Worm (Caenorhabditis elegans) whole organism, young adult: ENCODE data around the gene mif-2.
A peak's percentile ranks its signal among the peaks of the same experiment; 100 is the strongest.

Experiments
- C06A6.2 ChIP-seq: fragments of 200-800 bp; sonication (Bioruptor generic); conservative IDR thresholded peaks from 2 replicates; pipeline ENCODE4 v1.3.6; 2022; ENCODE audit warnings: missing genetic modification characterization, missing compliant biosample characterization
- F33H1.4 ChIP-seq: fragments of 200-800 bp; sonication (Bioruptor generic); IDR thresholded peaks from 2 replicates; pipeline ENCODE4 v1.3.6; 2022; ENCODE audit warnings: missing genetic modification reagents, missing genetic modification characterization, missing compliant biosample characterization
- F49E8.2 ChIP-seq: sonication (generic microtip); optimal IDR thresholded peaks from 3 replicates; lab custom pipeline; 2017; ENCODE audit warnings: missing genetic modification characterization, mild to moderate bottlenecking, missing compliant biosample characterization, antibody characterized with exemption, moderate library complexity; ENCODE audit not compliant: insufficient read depth
- F52B5.7 ChIP-seq: sonication (generic microtip); optimal IDR thresholded peaks from 2 replicates; lab custom pipeline; 2016; ENCODE audit warnings: mild to moderate bottlenecking, missing genetic modification characterization, missing compliant biosample characterization
- F55B11.4 ChIP-seq: sonication (generic microtip); optimal IDR thresholded peaks from 2 replicates; lab custom pipeline; 2016; ENCODE audit warnings: missing compliant biosample characterization, missing genetic modification characterization, borderline replicate concordance; ENCODE audit not compliant: insufficient read depth
- K11D2.4 ChIP-seq: fragments of 200-800 bp; sonication (Bioruptor generic); IDR thresholded peaks from 2 replicates; pipeline ENCODE4 v1.3.6; 2022; ENCODE audit warnings: missing genetic modification reagents, missing genetic modification characterization, missing compliant biosample characterization
- K12H6.12 ChIP-seq: fragments of 200-800 bp; sonication (Bioruptor generic); optimal IDR thresholded peaks from 2 replicates; lab custom pipeline; 2018; ENCODE audit warnings: mild to moderate bottlenecking, missing genetic modification characterization, missing compliant biosample characterization
- T26A5.8 ChIP-seq: sonication (generic microtip); optimal IDR thresholded peaks from 2 replicates; lab custom pipeline; 2016; ENCODE audit warnings: missing genetic modification characterization, missing compliant biosample characterization
- Y79H2A.3 ChIP-seq: fragments of 200-800 bp; sonication (Bioruptor generic); conservative IDR thresholded peaks from 2 replicates; pipeline ENCODE4 v1.3.6; 2022; ENCODE audit warnings: missing genetic modification reagents, missing genetic modification characterization, missing compliant biosample characterization
- Y95B8A.8 ChIP-seq: fragments of 200-800 bp; sonication (Bioruptor generic); IDR thresholded peaks from 2 replicates; pipeline ENCODE4 v1.3.6; 2022; ENCODE audit warnings: missing genetic modification reagents, missing genetic modification characterization, missing compliant biosample characterization
- akir-1 ChIP-seq: fragments of 200-800 bp; sonication (Bioruptor generic); optimal IDR thresholded peaks from 2 replicates; lab custom pipeline; 2018; ENCODE audit warnings: mild to moderate bottlenecking, missing genetic modification characterization, moderate library complexity, missing compliant biosample characterization
- aptf-3 ChIP-seq: fragments of 200-800 bp; sonication (Bioruptor generic); IDR thresholded peaks from 2 replicates; pipeline ENCODE4 v1.3.6; 2022; ENCODE audit warnings: missing genetic modification characterization, missing compliant biosample characterization
- atf-7 ChIP-seq: sonication (generic microtip); optimal IDR thresholded peaks from 2 replicates; lab custom pipeline; 2017; ENCODE audit warnings: mild to moderate bottlenecking, missing genetic modification characterization, missing compliant biosample characterization
- attf-3 ChIP-seq: fragments of 200-800 bp; sonication (Bioruptor generic); conservative IDR thresholded peaks from 2 replicates; pipeline ENCODE4 v1.3.6; 2022; ENCODE audit warnings: missing genetic modification reagents, missing genetic modification characterization, missing compliant biosample characterization
- attf-5 ChIP-seq: fragments of 200-800 bp; sonication (Bioruptor generic); optimal IDR thresholded peaks from 2 replicates; lab custom pipeline; 2018; ENCODE audit warnings: mild to moderate bottlenecking, missing genetic modification characterization, missing compliant biosample characterization
- cebp-1 ChIP-seq, 2 experiments: fragments of 200-800 bp in 1 of 2; sonication (Bioruptor generic) in 1 of 2; sonication (generic microtip) in 1 of 2; IDR thresholded peaks in 1 of 2; optimal IDR thresholded peaks in 1 of 2; 2 replicates each; pipeline versions ENCODE4 v1.3.6 to Lab custom; 2017 to 2022; ENCODE audit warnings: missing compliant biosample characterization in 2 of 2, missing genetic modification characterization in 2 of 2, mild to moderate bottlenecking in 1 of 2, missing genetic modification reagents in 1 of 2, moderate library complexity in 1 of 2
- ceh-27 ChIP-seq: fragments of 200-800 bp; sonication (Bioruptor generic); optimal IDR thresholded peaks from 2 replicates; lab custom pipeline; 2018; ENCODE audit warnings: mild to moderate bottlenecking, missing genetic modification characterization, moderate library complexity, missing compliant biosample characterization
- ceh-91 ChIP-seq: fragments of 200-800 bp; sonication (Bioruptor generic); IDR thresholded peaks from 2 replicates; pipeline ENCODE4 v1.3.6; 2022; ENCODE audit warnings: missing genetic modification reagents, missing genetic modification characterization, missing compliant biosample characterization
- chd-7 ChIP-seq: sonication (generic microtip); optimal IDR thresholded peaks from 2 replicates; lab custom pipeline; 2016; ENCODE audit warnings: mild to moderate bottlenecking, missing genetic modification characterization, moderate library complexity, missing compliant biosample characterization
- dox-1 ChIP-seq: fragments of 200-800 bp; sonication (Bioruptor generic); IDR thresholded peaks from 2 replicates; pipeline ENCODE4 v1.3.6; 2022; ENCODE audit warnings: missing genetic modification reagents, missing genetic modification characterization, missing compliant biosample characterization
- egl-44 ChIP-seq: fragments of 200-800 bp; sonication (Bioruptor generic); IDR thresholded peaks from 2 replicates; pipeline ENCODE4 v1.3.6; 2022; ENCODE audit warnings: missing genetic modification reagents, missing genetic modification characterization, missing compliant biosample characterization
- egrh-3 ChIP-seq: fragments of 200-800 bp; sonication (Bioruptor generic); IDR thresholded peaks from 2 replicates; pipeline ENCODE4 v1.3.6; 2022; ENCODE audit warnings: missing genetic modification reagents, missing genetic modification characterization, missing compliant biosample characterization
- gei-17 ChIP-seq: fragments of 200-800 bp; sonication (Bioruptor generic); optimal IDR thresholded peaks from 2 replicates; lab custom pipeline; 2018; ENCODE audit warnings: mild to moderate bottlenecking, missing genetic modification characterization, missing compliant biosample characterization
- hmg-1.2 ChIP-seq: fragments of 200-800 bp; sonication (Bioruptor generic); IDR thresholded peaks from 2 replicates; pipeline ENCODE4 v1.3.6; 2022; ENCODE audit warnings: missing genetic modification reagents, missing genetic modification characterization, missing compliant biosample characterization
- let-607 ChIP-seq, 2 experiments: fragments of 200-800 bp in 1 of 2; sonication (Bioruptor generic) in 1 of 2; sonication (generic microtip) in 1 of 2; optimal IDR thresholded peaks; 2 replicates each; lab custom pipeline; 2016 to 2018; ENCODE audit warnings: mild to moderate bottlenecking in 2 of 2, missing compliant biosample characterization in 2 of 2, missing genetic modification characterization in 2 of 2, moderate library complexity in 2 of 2, missing genotype in 1 of 2
- lin-26 ChIP-seq: fragments of 200-800 bp; sonication (Bioruptor generic); IDR thresholded peaks from 2 replicates; pipeline ENCODE4 v1.3.6; 2022; ENCODE audit warnings: missing genetic modification reagents, missing genetic modification characterization, missing compliant biosample characterization
- madf-3 ChIP-seq: fragments of 200-800 bp; sonication (Bioruptor generic); IDR thresholded peaks from 2 replicates; pipeline ENCODE4 v1.3.6; 2022; ENCODE audit warnings: missing genetic modification reagents, missing genetic modification characterization, missing compliant biosample characterization
- madf-6 ChIP-seq: fragments of 200-800 bp; sonication (Bioruptor generic); IDR thresholded peaks from 2 replicates; pipeline ENCODE4 v1.3.6; 2022; ENCODE audit warnings: missing genetic modification reagents, missing genetic modification characterization, missing compliant biosample characterization
- mcd-1 ChIP-seq: fragments of 200-800 bp; sonication (Bioruptor generic); IDR thresholded peaks from 2 replicates; pipeline ENCODE4 v1.3.6; 2022; ENCODE audit warnings: missing genetic modification reagents, missing genetic modification characterization, missing compliant biosample characterization
- mes-4 ChIP-seq: sonication (generic microtip); optimal IDR thresholded peaks from 2 replicates; lab custom pipeline; 2016; ENCODE audit warnings: missing genotype, missing genetic modification characterization, missing compliant biosample characterization
- mxl-1 ChIP-seq: sonication (generic microtip); optimal IDR thresholded peaks from 2 replicates; lab custom pipeline; 2016; ENCODE audit warnings: missing genetic modification characterization, missing compliant biosample characterization
- nfya-1 ChIP-seq: sonication (generic microtip); optimal IDR thresholded peaks from 2 replicates; lab custom pipeline; 2017; ENCODE audit warnings: antibody characterized with exemption, missing compliant biosample characterization, missing genetic modification characterization, borderline replicate concordance; ENCODE audit not compliant: insufficient read depth
- nfyb-1 ChIP-seq: fragments of 200-800 bp; sonication (Bioruptor generic); IDR thresholded peaks from 2 replicates; pipeline ENCODE4 v1.3.6; 2022; ENCODE audit warnings: missing genetic modification reagents, missing genetic modification characterization, missing compliant biosample characterization
- nhr-27 ChIP-seq: fragments of 200-800 bp; sonication (Bioruptor generic); optimal IDR thresholded peaks from 2 replicates; lab custom pipeline; 2018; ENCODE audit warnings: mild to moderate bottlenecking, missing genetic modification characterization, moderate library complexity, missing compliant biosample characterization
- nhr-90 ChIP-seq: sonication (generic microtip); optimal IDR thresholded peaks from 2 replicates; lab custom pipeline; 2016; ENCODE audit warnings: missing genotype, mild to moderate bottlenecking, missing genetic modification characterization, missing compliant biosample characterization
- pbrm-1 ChIP-seq: fragments of 200-800 bp; sonication (Bioruptor generic); IDR thresholded peaks from 2 replicates; pipeline ENCODE4 v1.3.6; 2022; ENCODE audit warnings: missing genetic modification reagents, missing genetic modification characterization, missing compliant biosample characterization
- rcor-1 ChIP-seq: fragments of 200-800 bp; sonication (Bioruptor generic); IDR thresholded peaks from 2 replicates; pipeline ENCODE4 v1.3.6; 2022; ENCODE audit warnings: missing genetic modification reagents, missing genetic modification characterization, missing compliant biosample characterization
- snpc-1.3 ChIP-seq: sonication (generic microtip); optimal IDR thresholded peaks from 2 replicates; lab custom pipeline; 2017; ENCODE audit warnings: missing genetic modification characterization, mild to moderate bottlenecking, missing compliant biosample characterization, antibody characterized with exemption, moderate library complexity, missing genotype, missing genetic modification reagents; ENCODE audit not compliant: insufficient read depth
- snpc-4 ChIP-seq, 5 experiments: fragments of 150-350 bp in 1 of 5; sonication (generic microtip) in 4 of 5; optimal IDR thresholded peaks; 2 replicates each; lab custom pipeline; 2014 to 2018; ENCODE audit warnings: missing genetic modification characterization in 5 of 5, missing biosample characterization in 3 of 5, antibody characterized with exemption in 2 of 5, mild to moderate bottlenecking in 2 of 5, missing compliant biosample characterization in 2 of 5, missing genotype in 2 of 5, moderate library complexity in 2 of 5, missing genetic modification reagents in 1 of 5
- sptf-2 ChIP-seq: fragments of 200-800 bp; sonication (Bioruptor generic); optimal IDR thresholded peaks from 2 replicates; lab custom pipeline; 2018; ENCODE audit warnings: mild to moderate bottlenecking, missing genetic modification characterization, missing compliant biosample characterization
- tbp1 ChIP-seq: fragments of 200-800 bp; sonication (Bioruptor generic); optimal IDR thresholded peaks from 2 replicates; lab custom pipeline; 2018; ENCODE audit warnings: mild to moderate bottlenecking, missing genetic modification characterization, missing compliant biosample characterization
- unc-62 ChIP-seq: fragments of 150-350 bp; optimal IDR thresholded peaks from 2 replicates; lab custom pipeline; 2014; ENCODE audit warnings: missing biosample characterization, missing genetic modification reagents, missing genetic modification characterization
- zim-3 ChIP-seq: sonication (generic microtip); optimal IDR thresholded peaks from 2 replicates; lab custom pipeline; 2017; ENCODE audit warnings: mild to moderate bottlenecking, missing genetic modification characterization, moderate library complexity, missing compliant biosample characterization
- ztf-3 ChIP-seq: fragments of 200-800 bp; sonication (Bioruptor generic); optimal IDR thresholded peaks from 2 replicates; lab custom pipeline; 2018; ENCODE audit warnings: mild to moderate bottlenecking, missing genetic modification characterization, missing compliant biosample characterization

The mif-2 gene

DNA sequence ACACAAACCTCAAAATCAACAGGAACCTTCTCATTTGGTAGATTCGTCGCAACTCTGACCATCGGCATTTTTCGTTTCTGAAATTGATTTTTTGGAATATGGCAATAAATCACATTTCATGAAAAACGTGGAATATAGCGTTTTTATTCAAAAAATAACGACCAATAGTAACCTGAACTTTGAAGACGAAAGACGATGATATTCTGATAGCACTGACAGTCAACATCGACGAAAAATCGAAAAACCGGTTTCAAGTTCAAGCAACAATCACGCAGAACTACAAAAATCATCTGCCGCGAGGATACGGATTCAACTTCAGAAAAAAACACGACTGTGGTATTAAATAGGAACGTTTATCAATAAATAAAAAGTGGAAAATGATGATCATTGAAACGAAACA, at the start of gene mif-2 (continued):
- TF ChIP-seq snpc-1.3 (tag; lab: Kevin White, UChicago) = peak; percentile 5
- TF ChIP-seq lin-26 = no peak
- TF ChIP-seq ztf-3 (GFP tag; lab: Kevin White, UChicago) = no peak
- TF ChIP-seq tbp1 = no peak
- TF ChIP-seq nfyb-1 (GFP tag; lab: Robert Waterston, UW) = no peak

DNA sequence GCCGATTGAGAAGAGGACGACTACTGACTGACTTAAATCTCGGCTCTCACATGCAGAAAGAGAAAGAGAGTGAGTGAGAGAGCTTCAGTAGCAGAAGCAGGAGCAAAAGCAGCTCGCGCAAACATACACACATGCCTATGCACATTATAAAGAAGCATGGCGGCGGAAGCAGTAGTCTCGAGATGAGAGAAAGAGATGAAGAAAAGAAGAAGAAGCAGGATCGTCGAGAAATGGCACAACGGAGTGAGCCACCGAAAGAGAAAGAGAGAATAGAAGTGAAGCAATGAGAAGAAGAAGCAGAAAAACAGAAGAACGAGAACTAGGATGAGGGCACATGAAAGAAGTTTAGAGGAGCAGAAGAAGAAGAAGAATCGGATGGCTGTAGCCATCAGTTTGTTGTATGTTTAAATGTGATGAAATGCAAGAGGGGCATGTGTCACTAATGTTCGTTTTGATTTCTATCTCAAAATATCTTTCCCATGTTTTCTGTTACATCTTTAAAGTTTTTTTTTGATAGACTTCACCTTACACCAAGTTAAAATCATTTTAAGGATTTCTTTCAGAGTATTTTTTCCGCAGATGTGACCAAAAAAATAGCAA, 48.7 kb upstream of the mif-2 start:
- TF ChIP-seq egl-44 (GFP tag; lab: Robert Waterston, UW) (no peak), rcor-1 (GFP tag; lab: Robert Waterston, UW) (0 out of 2 replicates have a peak, but pooled peaks have one; percentile 7), madf-6 (GFP tag; lab: Robert Waterston, UW) (no peak), hmg-1.2 (peak; percentile 26; the same call in 1 of the 2 replicates), nhr-27 (tag; lab: Kevin White, UChicago) (no peak), lin-26 (no peak), Y95B8A.8 (GFP tag; lab: Robert Waterston, UW) (no peak), Y79H2A.3 (GFP tag; lab: Robert Waterston, UW) (no peak), attf-5 (GFP tag; lab: Kevin White, UChicago) (peak; percentile 30), T26A5.8 (tag; lab: Kevin White, UChicago) (no peak), akir-1 (GFP tag; lab: Kevin White, UChicago) (no peak), K11D2.4 (GFP tag; lab: Robert Waterston, UW) (no peak), aptf-3 (no peak), madf-3 (GFP tag; lab: Robert Waterston, UW) (no peak), cebp-1 (GFP tag; IDR thresholded peaks at IDR 0.05; lab: Robert Waterston, UW) (no peak), cebp-1 (tag; optimal IDR thresholded peaks at IDR 0.05; lab: Kevin White, UChicago) (peak; percentile 54), K12H6.12 (tag; lab: Kevin White, UChicago) (peak; percentile 66), let-607 (tag; optimal IDR thresholded peaks at IDR 0.05; lab: Kevin White, UChicago) (no peak), unc-62 (GFP tag; lab: Kevin White, UChicago) (no peak), ceh-91 (GFP tag; lab: Robert Waterston, UW) (no peak), ceh-27 (GFP tag; lab: Kevin White, UChicago) (peak; percentile 12), mes-4 (tag; lab: Kevin White, UChicago) (no peak), C06A6.2 (GFP tag; lab: Robert Waterston, UW) (no peak), mxl-1 (no peak), sptf-2 (no peak), F55B11.4 (no peak), ztf-3 (GFP tag; lab: Kevin White, UChicago) (no peak), F52B5.7 (tag; lab: Kevin White, UChicago) (no peak), atf-7 (no peak), chd-7 (no peak), snpc-4 (GFP tag; optimal IDR thresholded peaks at IDR 0.05; lab: Kevin White, UChicago) (no peak), snpc-4 (tag; optimal IDR thresholded peaks at IDR 0.05; lab: Kevin White, UChicago) (no peak), attf-3 (GFP tag; lab: Robert Waterston, UW) (no peak), pbrm-1 (no peak), F33H1.4 (GFP tag; lab: Robert Waterston, UW) (no peak), nfya-1 (tag; lab: Kevin White, UChicago) (no peak), gei-17 (no peak), zim-3 (tag; lab: Kevin White, UChicago) (no peak), egrh-3 (GFP tag; lab: Robert Waterston, UW) (0 out of 2 replicates have a peak, but pooled peaks have one; percentile 20), mcd-1 (GFP tag; lab: Robert Waterston, UW) (no peak), dox-1 (GFP tag; lab: Robert Waterston, UW) (no peak), nhr-90 (tag; lab: Kevin White, UChicago) (no peak), F49E8.2 (tag; lab: Kevin White, UChicago) (no peak)
